Worm (Caenorhabditis elegans) whole organism, L1 larva: ENCODE data around the gene szy-20.

Experiments
- C04F5.9 ChIP-seq: sonication (generic microtip); optimal IDR thresholded peaks from 2 replicates; lab custom pipeline; 2016; ENCODE audit warnings: missing genetic modification characterization, missing compliant biosample characterization
- C16A3.4 ChIP-seq: fragments of 150-350 bp; optimal IDR thresholded peaks from 2 replicates; lab custom pipeline; 2014; ENCODE audit warnings: missing biosample characterization, missing genetic modification characterization
- C34B4.2 ChIP-seq: sonication (generic microtip); optimal IDR thresholded peaks from 2 replicates; lab custom pipeline; 2017; ENCODE audit warnings: mild to moderate bottlenecking, missing genetic modification characterization, missing compliant biosample characterization
- F16B12.6 ChIP-seq: fragments of 150-350 bp; optimal IDR thresholded peaks from 2 replicates; lab custom pipeline; 2014; ENCODE audit warnings: missing biosample characterization, missing genetic modification characterization
- aha-1 ChIP-seq: fragments of 150-350 bp; optimal IDR thresholded peaks from 2 replicates; lab custom pipeline; 2014; ENCODE audit warnings: missing biosample characterization, missing genetic modification characterization
- alr-1 ChIP-seq: fragments of 200-800 bp; sonication (Bioruptor generic); optimal IDR thresholded peaks from 2 replicates; lab custom pipeline; 2018; ENCODE audit warnings: borderline replicate concordance, mild to moderate bottlenecking, missing genetic modification characterization, missing compliant biosample characterization
- aly-2 ChIP-seq: fragments of 150-350 bp; optimal IDR thresholded peaks from 2 replicates; lab custom pipeline; 2014; ENCODE audit warnings: missing biosample characterization, missing genetic modification characterization
- ama-1 ChIP-seq: fragments of 150-350 bp; optimal IDR thresholded peaks from 2 replicates; lab custom pipeline; 2014
- ceh-63 ChIP-seq: fragments of 200-800 bp; sonication (Bioruptor generic); optimal IDR thresholded peaks from 2 replicates; lab custom pipeline; 2018; ENCODE audit warnings: mild to moderate bottlenecking, missing genetic modification characterization, missing compliant biosample characterization
- ceh-8 ChIP-seq: fragments of 200-800 bp; sonication (Bioruptor generic); optimal IDR thresholded peaks from 2 replicates; lab custom pipeline; 2018; ENCODE audit warnings: mild to moderate bottlenecking, missing genetic modification characterization, moderate library complexity, missing compliant biosample characterization
- ceh-82 ChIP-seq, 3 experiments: fragments of 150-350 bp in 1 of 3; sonication (generic microtip) in 2 of 3; optimal IDR thresholded peaks; 2 replicates each; lab custom pipeline; 2014 to 2017; ENCODE audit warnings: missing biosample characterization in 3 of 3, missing genetic modification characterization in 3 of 3
- ceh-88 ChIP-seq: fragments of 200-800 bp; sonication (Bioruptor generic); IDR thresholded peaks from 2 replicates; pipeline ENCODE4 v1.3.6; 2022; ENCODE audit warnings: missing genetic modification characterization, missing compliant biosample characterization
- ceh-90 ChIP-seq: sonication (generic microtip); optimal IDR thresholded peaks from 2 replicates; lab custom pipeline; 2016; ENCODE audit warnings: missing genetic modification characterization, missing compliant biosample characterization
- ces-1 ChIP-seq: fragments of 150-350 bp; optimal IDR thresholded peaks from 2 replicates; lab custom pipeline; 2014; ENCODE audit warnings: missing biosample characterization, missing genetic modification reagents, missing genetic modification characterization
- dsc-1 ChIP-seq: sonication (generic microtip); optimal IDR thresholded peaks from 2 replicates; lab custom pipeline; 2016; ENCODE audit warnings: mild to moderate bottlenecking, missing genetic modification characterization, missing compliant biosample characterization
- efl-1 ChIP-seq, 4 experiments: fragments of 150-350 bp; optimal IDR thresholded peaks in 3 of 4; peaks in 1 of 4; 1 replicate in 1 of 4; 2 replicates in 3 of 4; lab custom pipeline; 2014; ENCODE audit warnings: missing biosample characterization in 2 of 4, missing genetic modification characterization in 2 of 4, missing genetic modification reagents in 2 of 4
- efl-3 ChIP-seq: fragments of 200-800 bp; sonication (Bioruptor generic); optimal IDR thresholded peaks from 2 replicates; lab custom pipeline; 2018; ENCODE audit warnings: mild to moderate bottlenecking, missing genetic modification characterization, missing compliant biosample characterization
- egl-27 ChIP-seq, 2 experiments: fragments of 150-350 bp in 1 of 2; sonication (generic microtip); optimal IDR thresholded peaks; 3 replicates each; lab custom pipeline; 2017 to 2018; ENCODE audit warnings: missing biosample characterization in 2 of 2, missing genetic modification characterization in 2 of 2, missing genetic modification reagents in 2 of 2
- ets-5 ChIP-seq: fragments of 200-800 bp; sonication (Bioruptor generic); IDR thresholded peaks from 2 replicates; pipeline ENCODE4 v1.3.6; 2022; ENCODE audit warnings: missing genetic modification characterization, missing compliant biosample characterization
- fkh-10 ChIP-seq: sonication (generic microtip); optimal IDR thresholded peaks from 2 replicates; lab custom pipeline; 2017; ENCODE audit warnings: missing biosample characterization, missing genetic modification reagents, missing genetic modification characterization
- fkh-4 ChIP-seq: sonication (generic microtip); optimal IDR thresholded peaks from 2 replicates; lab custom pipeline; 2016; ENCODE audit warnings: missing compliant biosample characterization, missing genetic modification characterization, borderline replicate concordance
- fkh-8 ChIP-seq: sonication (generic microtip); optimal IDR thresholded peaks from 2 replicates; lab custom pipeline; 2016; ENCODE audit warnings: mild to moderate bottlenecking, missing genetic modification characterization, missing compliant biosample characterization
- hlh-4 ChIP-seq: sonication (generic microtip); optimal IDR thresholded peaks from 2 replicates; lab custom pipeline; 2016; ENCODE audit warnings: mild to moderate bottlenecking, missing genetic modification characterization, missing compliant biosample characterization
- hpl-2 ChIP-seq: fragments of 150-350 bp; optimal IDR thresholded peaks from 2 replicates; lab custom pipeline; 2014; ENCODE audit warnings: missing biosample characterization, missing genetic modification reagents, missing genetic modification characterization
- isw-1 ChIP-seq: fragments of 200-800 bp; sonication (Bioruptor generic); IDR thresholded peaks from 2 replicates; pipeline ENCODE4 v1.3.6; 2022; ENCODE audit warnings: missing genetic modification characterization, missing compliant biosample characterization
- lin-14 ChIP-seq: fragments of 200-800 bp; sonication (Bioruptor generic); optimal IDR thresholded peaks from 2 replicates; lab custom pipeline; 2018; ENCODE audit warnings: mild to moderate bottlenecking, missing genetic modification characterization, moderate library complexity, missing compliant biosample characterization
- lin-15B ChIP-seq: fragments of 150-350 bp; sonication (generic microtip); optimal IDR thresholded peaks from 3 replicates; lab custom pipeline; 2014; ENCODE audit warnings: missing biosample characterization, missing genetic modification characterization
- lir-3 ChIP-seq: sonication (generic microtip); optimal IDR thresholded peaks from 2 replicates; lab custom pipeline; 2016; ENCODE audit warnings: mild to moderate bottlenecking, missing genetic modification characterization, moderate library complexity, missing compliant biosample characterization; ENCODE audit not compliant: poor library complexity
- mef-2 ChIP-seq: fragments of 150-350 bp; optimal IDR thresholded peaks from 2 replicates; lab custom pipeline; 2014; ENCODE audit warnings: missing biosample characterization, missing genetic modification characterization
- mep-1 ChIP-seq: fragments of 150-350 bp; optimal IDR thresholded peaks from 2 replicates; lab custom pipeline; 2014; ENCODE audit warnings: missing biosample characterization, missing genetic modification characterization
- nhr-237 ChIP-seq: fragments of 150-350 bp; optimal IDR thresholded peaks from 2 replicates; lab custom pipeline; 2014; ENCODE audit warnings: missing biosample characterization, missing genetic modification characterization
- nhr-47 ChIP-seq: sonication (generic microtip); optimal IDR thresholded peaks from 2 replicates; lab custom pipeline; 2016; ENCODE audit warnings: mild to moderate bottlenecking, missing genetic modification characterization, moderate library complexity, missing compliant biosample characterization
- nhr-76 ChIP-seq: sonication (generic microtip); optimal IDR thresholded peaks from 2 replicates; lab custom pipeline; 2017; ENCODE audit warnings: missing biosample characterization, missing genetic modification characterization
- nhr-77 ChIP-seq: fragments of 150-350 bp; optimal IDR thresholded peaks from 2 replicates; lab custom pipeline; 2014; ENCODE audit warnings: missing biosample characterization, missing genetic modification characterization
- nhr-90 ChIP-seq: sonication (generic microtip); optimal IDR thresholded peaks from 2 replicates; lab custom pipeline; 2016; ENCODE audit warnings: mild to moderate bottlenecking, missing genetic modification characterization, missing compliant biosample characterization; ENCODE audit not compliant: poor library complexity
- rnt-1 ChIP-seq: sonication (generic microtip); optimal IDR thresholded peaks from 2 replicates; lab custom pipeline; 2016; ENCODE audit warnings: mild to moderate bottlenecking, missing genetic modification characterization, moderate library complexity, missing compliant biosample characterization
- skn-1 ChIP-seq: fragments of 150-350 bp; optimal IDR thresholded peaks from 2 replicates; lab custom pipeline; 2014; ENCODE audit warnings: missing biosample characterization, missing genetic modification characterization
- snpc-4 ChIP-seq: fragments of 150-350 bp; optimal IDR thresholded peaks from 2 replicates; lab custom pipeline; 2014; ENCODE audit warnings: missing biosample characterization, missing genetic modification characterization
- snu-23 ChIP-seq: sonication (generic microtip); optimal IDR thresholded peaks from 2 replicates; lab custom pipeline; 2016; ENCODE audit warnings: missing genetic modification characterization, missing compliant biosample characterization
- sup-37 ChIP-seq: fragments of 200-800 bp; sonication (Bioruptor generic); optimal IDR thresholded peaks from 2 replicates; lab custom pipeline; 2018; ENCODE audit warnings: mild to moderate bottlenecking, missing genetic modification characterization, missing compliant biosample characterization
- unc-62 ChIP-seq: fragments of 150-350 bp; optimal IDR thresholded peaks from 2 replicates; lab custom pipeline; 2014; ENCODE audit warnings: missing biosample characterization, missing genetic modification reagents, missing genetic modification characterization
- unc-86 ChIP-seq: sonication (generic microtip); optimal IDR thresholded peaks from 2 replicates; lab custom pipeline; 2016; ENCODE audit warnings: missing genetic modification characterization, missing compliant biosample characterization
- vab-15 ChIP-seq: sonication (generic microtip); optimal IDR thresholded peaks from 2 replicates; lab custom pipeline; 2017; ENCODE audit warnings: missing genotype, mild to moderate bottlenecking, missing genetic modification characterization, missing compliant biosample characterization
- xbp-1 ChIP-seq: sonication (generic microtip); optimal IDR thresholded peaks from 2 replicates; lab custom pipeline; 2016; ENCODE audit warnings: missing genetic modification characterization, missing compliant biosample characterization
- zag-1 ChIP-seq: fragments of 150-350 bp; optimal IDR thresholded peaks from 2 replicates; lab custom pipeline; 2014; ENCODE audit warnings: missing biosample characterization, missing genetic modification characterization
- zip-4 ChIP-seq: fragments of 200-800 bp; sonication (Bioruptor generic); optimal IDR thresholded peaks from 2 replicates; lab custom pipeline; 2018; ENCODE audit warnings: mild to moderate bottlenecking, missing genetic modification characterization, moderate library complexity, missing compliant biosample characterization
- ztf-4 ChIP-seq: fragments of 150-350 bp; optimal IDR thresholded peaks from 2 replicates; lab custom pipeline; 2014; ENCODE audit warnings: missing biosample characterization, missing genetic modification characterization

The szy-20 gene

DNA sequence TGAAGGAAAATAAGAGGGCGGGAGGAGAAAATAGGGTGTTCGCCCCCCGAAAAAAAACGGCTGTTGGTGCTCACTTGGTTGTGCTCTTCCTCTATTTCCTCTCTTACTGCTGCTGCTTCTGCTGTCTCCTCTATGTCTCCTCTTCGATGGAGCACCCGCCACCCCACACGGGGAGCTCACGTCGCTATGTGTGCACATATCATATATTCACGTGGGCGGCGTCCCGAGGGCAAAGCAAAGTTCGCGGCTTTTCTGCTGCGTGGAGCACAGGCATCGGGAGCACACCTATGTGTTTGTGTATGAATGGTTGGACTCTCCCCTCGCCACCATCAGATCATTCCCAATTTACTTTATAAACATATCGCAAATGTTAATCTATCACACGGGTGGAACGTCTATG lies 44.2 kb upstream of the szy-20 start (continued):
- TF ChIP-seq zip-4 (GFP tag; lab: Kevin White, UChicago) (no peak), alr-1 (tag; lab: Kevin White, UChicago) (no peak), C16A3.4 (tag; lab: Kevin White, UChicago) (no peak), ces-1 (no peak), F16B12.6 (no peak), ceh-63 (GFP tag; lab: Kevin White, UChicago) (no peak), unc-62 (no peak), ztf-4 (no peak), mef-2 (tag; lab: Kevin White, UChicago) (no peak), hlh-4 (no peak), lin-15B (tag; lab: Kevin White, UChicago) (no peak), snpc-4 (no peak), fkh-4 (tag; lab: Kevin White, UChicago) (no peak), ets-5 (no peak), lin-14 (GFP tag; lab: Kevin White, UChicago) (peak; percentile 67), nhr-47 (tag; lab: Kevin White, UChicago) (peak; percentile 19), unc-86 (tag; lab: Kevin White, UChicago) (no peak), hpl-2 (GFP tag; lab: Kevin White, UChicago) (no peak), dsc-1 (no peak), nhr-90 (tag; lab: Kevin White, UChicago) (no peak), aly-2 (tag; lab: Kevin White, UChicago) (no peak), vab-15 (tag; lab: Kevin White, UChicago) (no peak), fkh-10 (GFP tag; lab: Kevin White, UChicago) (no peak), lir-3 (no peak), efl-3 (GFP tag; lab: Kevin White, UChicago) (no peak), rnt-1 (no peak), snu-23 (GFP tag; lab: Kevin White, UChicago) (no peak), ceh-90 (tag; lab: Kevin White, UChicago) (no peak), C34B4.2 (tag; lab: Kevin White, UChicago) (no peak), fkh-8 (tag; lab: Kevin White, UChicago) (peak; percentile 67), ceh-88 (GFP tag; lab: Robert Waterston, UW) (no peak), ceh-8 (GFP tag; lab: Kevin White, UChicago) (no peak), efl-1 (optimal IDR thresholded peaks at IDR 0.05; lab: Kevin White, UChicago) (no peak), efl-1 (GFP tag; optimal IDR thresholded peaks at IDR 0.05 in 1 of 2; lab: Kevin White, UChicago) (peak in 1 of 2 experiments; percentile 93), nhr-76 (tag; lab: Kevin White, UChicago) (no peak), C04F5.9 (no peak), nhr-77 (tag; lab: Kevin White, UChicago) (no peak), aha-1 (no peak), nhr-237 (tag; lab: Kevin White, UChicago) (no peak), egl-27 (tag; optimal IDR thresholded peaks at IDR 0.05; lab: Kevin White, UChicago) (no peak), sup-37 (GFP tag; lab: Kevin White, UChicago) (no peak), ama-1 (lab: Kevin White, UChicago) (no peak), zag-1 (no peak), ceh-82 (tag; optimal IDR thresholded peaks at IDR 0.05; lab: Kevin White, UChicago) (no peak), isw-1 (GFP tag; lab: Robert Waterston, UW) (no peak), skn-1 (no peak), mep-1 (no peak), xbp-1 (tag; lab: Kevin White, UChicago) (peak; percentile 30)
